Worm (Caenorhabditis elegans) whole organism, L2 larva: ENCODE results near the gene T19C9.10.

Source experiments
- ama-1 ChIP-seq: fragments of 150-350 bp; optimal IDR thresholded peaks from 2 replicates; lab custom pipeline; 2018; ENCODE audit warnings: inconsistent platforms
- crh-2 ChIP-seq: sonication (generic microtip); optimal IDR thresholded peaks from 2 replicates; lab custom pipeline; 2017; ENCODE audit warnings: missing biosample characterization, missing genetic modification characterization
- nhr-12 ChIP-seq: fragments of 150-350 bp; optimal IDR thresholded peaks from 2 replicates; lab custom pipeline; 2014; ENCODE audit warnings: missing biosample characterization, missing genetic modification characterization
- nhr-77 ChIP-seq: fragments of 150-350 bp; optimal IDR thresholded peaks from 2 replicates; lab custom pipeline; 2014; ENCODE audit warnings: missing biosample characterization, missing genetic modification characterization
- skn-1 ChIP-seq: sonication (generic microtip); optimal IDR thresholded peaks from 2 replicates; lab custom pipeline; 2017; ENCODE audit warnings: missing biosample characterization, missing genetic modification characterization
- snpc-4 ChIP-seq: fragments of 150-350 bp; optimal IDR thresholded peaks from 2 replicates; lab custom pipeline; 2014; ENCODE audit warnings: missing biosample characterization, missing genetic modification characterization

- TF ChIP-seq snpc-4 (no peak), crh-2 (tag; lab: Kevin White, UChicago) (no peak), ama-1 (lab: Kevin White, UChicago) (no peak), nhr-77 (tag; lab: Kevin White, UChicago) (no peak), skn-1 (tag; lab: Kevin White, UChicago) (no peak), nhr-12 (tag; lab: Kevin White, UChicago) (no peak)
Measured at ce11 chrV:17236345-17236744, at the start of gene T19C9.10.
